Worm (Caenorhabditis elegans) whole organism, dauer: ENCODE data around the gene eat-4.

Source experiments
- unc-62 ChIP-seq: sonication (generic microtip); optimal IDR thresholded peaks from 2 replicates; lab custom pipeline; 2017; ENCODE audit warnings: missing biosample characterization, missing genetic modification reagents, missing genetic modification characterization

The eat-4 gene

DNA sequence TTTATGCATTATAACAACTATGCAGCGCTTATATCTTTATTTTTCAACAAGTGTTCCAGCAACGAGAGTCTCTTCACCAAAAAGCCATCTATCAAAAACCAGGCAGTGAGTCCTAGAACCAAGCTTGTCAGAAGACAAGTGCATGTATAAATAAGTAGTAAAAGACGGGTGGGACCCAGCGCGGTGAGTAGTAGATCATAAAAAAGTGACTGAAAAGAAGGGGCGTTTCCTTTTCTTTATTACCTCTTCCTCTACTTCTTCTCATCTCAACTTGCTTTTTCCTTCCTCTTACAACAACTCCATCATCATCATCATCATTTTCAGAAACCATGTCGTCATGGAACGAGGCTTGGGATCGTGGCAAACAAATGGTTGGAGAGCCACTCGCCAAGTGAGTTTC lies at the start of gene eat-4:
Gene eat-4, plus strand, starts transcription at position 301 of the 400 bp plus-strand sequence.
- TF ChIP-seq unc-62 (GFP tag; lab: Kevin White, UChicago): no peak

DNA sequence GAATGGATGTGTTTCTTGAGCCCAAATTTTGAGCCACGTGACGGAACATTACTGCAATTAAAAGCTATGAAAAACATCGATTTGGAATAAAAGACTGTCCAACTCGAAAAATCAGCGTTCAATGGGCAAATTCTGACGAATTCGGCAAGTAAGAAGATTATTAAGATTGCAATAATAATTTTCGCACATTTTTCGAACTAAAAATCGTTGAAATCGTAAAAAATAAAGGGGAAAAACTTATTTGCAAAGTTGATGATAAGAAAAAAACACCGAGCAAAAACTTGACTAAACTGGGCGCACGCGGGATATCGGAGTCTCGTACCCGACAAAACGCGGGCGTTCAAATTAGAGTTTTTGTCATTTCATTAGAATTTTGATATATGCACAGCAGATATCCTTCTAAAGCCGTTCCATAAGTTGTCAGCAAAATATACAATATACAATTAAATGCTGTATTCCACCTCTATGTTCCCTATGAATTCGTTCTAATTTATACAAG lies 47.3 kb upstream of the eat-4 start, which contains the start of the genes mccc-2 and mrpl-44:
Gene mccc-2, minus strand, starts transcription at position 51 of the 499 bp plus-strand sequence.
Gene mrpl-44, minus strand, starts transcription at position 51 of the 499 bp plus-strand sequence.
- no peak for TF ChIP-seq unc-62 (GFP tag; lab: Kevin White, UChicago)

DNA sequence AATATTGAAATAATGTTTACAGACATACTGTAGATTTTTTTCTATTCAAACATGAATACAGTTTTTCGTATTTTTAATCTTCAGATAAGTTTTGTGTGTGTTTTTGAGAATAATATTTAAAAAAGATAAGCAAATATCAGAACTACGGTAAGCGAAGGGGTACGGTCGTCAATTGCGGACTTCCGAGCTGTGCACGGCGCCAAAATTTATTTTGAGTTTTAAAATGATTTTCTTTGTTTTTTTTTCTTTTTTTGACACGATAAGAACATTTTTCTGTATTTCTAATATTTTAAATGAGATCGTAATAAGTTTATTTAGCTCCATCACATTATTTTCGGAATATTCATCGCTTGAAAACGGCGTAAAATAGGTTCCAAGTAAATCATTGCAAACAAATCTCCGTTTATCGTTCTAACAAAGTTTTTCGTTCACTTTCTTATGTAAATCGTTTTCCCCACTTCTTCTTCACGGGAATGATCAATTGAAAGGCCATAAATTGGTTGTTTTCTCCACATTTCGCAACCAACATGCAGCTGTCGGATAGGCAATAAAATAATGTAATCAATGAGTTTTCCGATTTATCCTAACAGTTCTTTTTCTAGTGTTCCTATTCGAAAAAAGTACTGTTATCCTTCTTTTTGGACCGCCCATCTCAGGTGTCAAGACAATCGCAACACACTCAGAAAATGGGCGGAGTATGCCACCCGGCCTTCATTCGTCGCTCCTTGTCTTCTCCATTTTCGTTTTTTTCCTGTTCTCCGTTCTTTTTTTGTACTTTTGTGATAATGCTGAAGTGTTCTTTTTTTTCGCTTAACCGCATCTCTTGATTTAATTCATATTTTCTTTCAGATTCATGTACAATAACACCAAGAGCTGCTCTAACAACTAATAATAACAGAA lies 45.0 kb upstream of the eat-4 start, which contains the start of gene glp-1:
Gene glp-1, plus strand, starts transcription at position 850 of the 900 bp plus-strand sequence.
- no peak for TF ChIP-seq unc-62 (GFP tag; lab: Kevin White, UChicago)

DNA sequence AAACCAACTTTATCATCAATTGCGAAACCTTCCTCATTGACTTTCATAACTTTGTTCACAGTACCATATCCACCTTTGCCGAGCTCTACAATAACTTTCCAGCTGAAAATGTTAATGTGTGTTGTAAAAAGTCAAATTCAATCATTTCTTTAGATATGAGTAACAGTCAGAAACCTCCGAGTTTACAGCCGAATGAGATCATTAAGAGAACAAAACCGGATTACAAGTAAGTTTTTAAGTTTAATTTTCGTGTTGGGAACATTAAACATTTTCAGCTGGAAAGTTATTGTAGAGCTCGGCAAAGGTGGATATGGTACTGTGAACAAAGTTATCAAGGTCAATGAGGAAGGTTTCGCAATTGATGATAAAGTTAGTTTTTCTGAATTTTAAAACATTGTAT lies 35.5 kb upstream of the eat-4 start, which contains the start of gene ZK507.1:
Gene ZK507.1, minus strand, starts transcription at position 101 of the 400 bp plus-strand sequence.
- no peak for TF ChIP-seq unc-62 (GFP tag; lab: Kevin White, UChicago)

DNA sequence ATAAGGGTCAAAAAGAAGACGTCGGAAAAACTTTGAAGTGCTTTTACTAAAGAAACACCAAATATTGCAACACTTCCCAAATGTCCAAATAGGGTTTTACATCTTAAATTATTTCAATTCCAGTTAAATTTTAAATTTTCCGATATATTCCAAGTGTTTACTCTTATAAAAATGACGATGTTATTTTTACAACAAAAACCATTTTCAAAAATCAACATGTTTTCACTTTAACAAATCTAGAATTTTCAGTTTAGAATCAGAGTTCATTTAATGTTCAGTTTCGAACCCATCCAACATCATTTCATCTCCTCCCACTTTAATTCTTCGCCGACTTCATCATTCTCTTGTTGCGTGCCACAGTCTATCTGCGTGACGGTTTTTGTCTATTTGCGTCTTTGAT lies 33.0 kb upstream of the eat-4 start, which contains the start of gene dos-1:
Gene dos-1, plus strand, starts transcription at position 301 of the 400 bp plus-strand sequence.
- no peak for TF ChIP-seq unc-62 (GFP tag; lab: Kevin White, UChicago)

DNA sequence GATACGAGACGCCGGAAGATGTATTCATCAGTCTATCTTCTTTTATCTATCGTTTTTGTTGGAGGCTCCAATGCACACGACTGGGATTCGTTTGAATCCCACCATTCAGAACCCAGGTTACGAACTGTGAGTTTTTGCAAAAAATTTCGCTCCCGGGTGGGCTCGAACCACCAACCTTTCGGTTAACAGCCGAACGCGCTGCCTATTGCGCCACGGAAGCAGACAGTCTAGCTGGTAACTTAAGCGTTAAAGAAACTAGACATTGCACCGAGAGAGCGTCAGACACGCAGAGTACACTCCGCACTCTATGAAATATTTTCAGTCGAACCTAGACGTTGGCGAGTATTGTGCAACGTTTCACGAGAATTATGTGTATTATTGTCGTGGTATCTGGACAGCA lies 32.6 kb upstream of the eat-4 start:
- no peak for TF ChIP-seq unc-62 (GFP tag; lab: Kevin White, UChicago)

DNA sequence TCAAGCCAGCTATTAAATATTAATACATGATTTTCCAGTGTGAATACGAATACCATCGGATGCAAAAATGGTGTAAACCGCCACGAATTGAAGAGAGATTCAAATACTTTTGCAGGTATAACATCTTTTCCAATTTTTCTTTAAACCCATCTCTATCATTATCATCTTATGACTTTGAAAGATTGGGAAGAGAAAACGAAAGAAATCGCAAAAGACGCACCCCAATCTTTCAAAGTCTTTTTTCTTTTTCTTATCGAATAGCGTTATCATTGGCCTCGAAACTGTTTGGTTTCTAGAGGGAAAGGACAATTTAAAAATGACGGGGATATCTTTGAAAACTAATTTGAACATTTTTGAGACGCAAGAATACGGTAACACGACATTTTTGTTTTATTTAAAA lies 31.0 kb upstream of the eat-4 start:
- TF ChIP-seq unc-62 (GFP tag; lab: Kevin White, UChicago): no peak

DNA sequence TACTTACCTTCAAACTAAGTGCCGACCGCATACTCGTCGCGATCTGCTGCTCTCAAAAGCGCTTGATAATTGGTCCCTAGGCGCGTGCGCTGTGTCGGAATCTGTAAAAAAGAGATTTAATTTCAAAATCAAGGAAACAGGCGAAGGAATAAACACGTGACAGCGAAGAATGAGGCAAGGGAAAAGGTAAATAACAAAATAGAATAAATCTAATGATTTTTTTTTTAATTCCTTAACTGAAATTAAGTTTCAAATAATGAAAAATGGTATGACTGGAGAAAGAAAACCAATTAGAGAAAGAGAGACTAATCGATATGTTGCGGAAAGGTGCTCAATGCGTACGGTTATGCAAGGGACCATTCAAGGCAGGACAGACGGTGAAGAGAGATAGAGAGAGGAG lies 27.5 kb upstream of the eat-4 start, which contains the start of gene cya-1:
Gene cya-1, minus strand, starts transcription at position 101 of the 400 bp plus-strand sequence.
- no peak for TF ChIP-seq unc-62 (GFP tag; lab: Kevin White, UChicago)

DNA sequence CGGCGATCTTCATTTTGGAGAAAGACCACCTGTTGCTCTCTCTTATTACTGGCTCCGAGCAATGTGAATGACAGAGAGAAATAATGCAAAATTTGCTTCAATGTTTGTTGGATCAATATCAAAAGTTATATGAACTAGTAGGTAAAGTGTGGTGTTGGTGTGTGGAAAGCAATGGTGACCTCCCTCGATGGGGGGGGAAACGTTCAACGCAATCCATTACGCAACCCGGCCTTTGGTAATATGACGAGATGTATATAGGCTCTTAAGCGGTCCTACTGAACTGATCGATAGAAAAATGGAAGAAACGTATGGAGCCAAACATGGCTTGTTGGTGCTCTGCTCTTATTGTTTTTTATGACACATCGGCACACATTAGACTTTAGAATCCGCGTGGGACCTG lies 27.0 kb upstream of the eat-4 start:
- TF ChIP-seq unc-62 (GFP tag; lab: Kevin White, UChicago): no peak

DNA sequence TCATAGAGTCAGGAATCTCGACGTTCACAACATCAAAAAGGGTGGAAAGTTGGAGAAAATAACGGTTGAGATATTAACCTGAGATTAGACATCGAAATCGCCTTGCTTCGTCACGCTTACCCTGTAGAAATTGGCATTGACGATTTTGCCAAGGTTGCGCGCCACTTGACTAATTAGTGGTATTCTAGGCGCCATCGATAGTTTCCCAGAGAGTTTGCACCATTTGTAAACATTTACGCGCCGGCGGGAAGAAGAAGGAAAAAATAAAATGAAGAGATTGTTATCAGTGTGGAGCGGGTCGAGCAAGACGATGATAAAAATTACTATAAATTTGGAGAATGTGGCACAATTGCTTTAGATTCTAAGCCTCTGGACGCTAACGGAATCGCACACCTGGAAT lies 26.4 kb upstream of the eat-4 start:
- TF ChIP-seq unc-62 (GFP tag; lab: Kevin White, UChicago): no peak

DNA sequence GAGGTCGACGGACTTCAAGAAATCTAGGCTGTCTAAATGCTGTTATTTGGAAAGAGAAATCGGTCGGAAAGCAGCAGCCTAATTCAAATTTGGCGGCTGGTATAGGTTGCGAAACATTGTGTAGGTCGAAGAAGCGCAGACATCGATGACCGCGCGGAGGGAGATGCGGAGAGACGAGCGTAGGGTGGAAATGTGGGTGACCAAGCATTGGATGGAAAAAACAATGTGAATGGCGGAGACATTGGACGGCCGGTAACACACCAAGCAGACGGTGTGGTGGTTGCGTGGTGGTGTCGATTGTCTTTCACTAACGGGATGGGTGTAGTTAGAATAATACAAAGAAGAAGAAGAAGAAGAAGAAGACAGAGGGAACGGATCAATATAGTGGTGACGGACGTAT lies 24.2 kb upstream of the eat-4 start:
- no peak for TF ChIP-seq unc-62 (GFP tag; lab: Kevin White, UChicago)

DNA sequence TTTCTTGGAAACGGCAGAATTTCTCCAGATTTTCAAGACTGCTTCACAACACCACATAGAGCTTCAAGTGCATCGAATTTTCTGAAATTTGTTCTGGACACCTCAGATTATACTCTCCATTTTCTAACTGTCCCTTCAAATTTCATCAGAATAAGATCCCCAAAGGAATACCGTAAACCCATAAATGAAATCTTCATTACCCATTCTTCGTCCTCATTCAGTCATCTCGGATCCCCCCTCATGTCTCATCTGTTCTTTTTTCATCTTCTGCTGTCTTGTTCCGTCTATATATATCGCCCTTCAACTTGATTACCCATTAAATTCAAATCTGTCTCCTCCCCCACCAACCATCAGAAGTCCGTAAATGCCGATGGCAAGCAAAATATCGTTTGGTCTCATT lies 22.6 kb upstream of the eat-4 start:
- no peak for TF ChIP-seq unc-62 (GFP tag; lab: Kevin White, UChicago)

DNA sequence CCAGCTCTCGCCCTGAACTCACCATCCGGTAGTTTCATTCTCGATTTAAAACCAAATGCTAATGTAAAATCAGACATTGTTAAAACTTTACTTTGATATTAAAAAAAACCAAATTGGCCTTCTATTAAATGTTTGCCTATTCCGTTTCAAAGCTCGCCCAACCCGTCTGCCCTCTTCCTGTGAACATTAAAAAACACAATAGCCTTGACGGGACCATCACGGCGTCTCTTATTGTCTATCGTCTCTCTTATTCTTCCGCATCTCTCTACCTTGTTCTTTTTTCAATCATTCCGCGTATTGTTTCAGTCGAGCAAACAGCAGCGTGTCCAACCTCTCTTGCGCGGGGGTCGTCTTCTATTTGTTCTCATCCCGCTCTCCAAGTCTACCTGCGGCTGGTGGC lies 22.0 kb upstream of the eat-4 start, which contains the start of gene ZK512.1:
Gene ZK512.1, plus strand, starts transcription at position 301 of the 400 bp plus-strand sequence.
- TF ChIP-seq unc-62 (GFP tag; lab: Kevin White, UChicago): no peak

DNA sequence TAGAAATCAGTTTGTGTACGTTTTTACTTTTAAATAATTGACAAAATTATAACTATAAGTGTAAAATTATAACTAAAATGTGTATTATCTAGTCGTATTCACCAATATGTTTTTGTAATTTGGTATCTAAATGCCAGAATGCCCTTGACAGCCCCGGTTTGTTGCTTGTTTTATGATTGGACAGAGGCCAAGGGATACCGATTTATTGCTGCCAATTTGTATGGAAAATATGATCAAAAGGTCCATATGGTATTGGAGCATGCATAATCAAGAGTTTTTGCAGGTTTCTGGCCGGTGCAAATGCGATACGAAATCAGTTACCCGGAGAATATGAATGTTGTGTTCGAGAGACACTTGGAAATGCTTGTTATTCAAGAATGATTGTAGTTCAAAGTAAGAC lies 20.9 kb upstream of the eat-4 start:
- no peak for TF ChIP-seq unc-62 (GFP tag; lab: Kevin White, UChicago)

DNA sequence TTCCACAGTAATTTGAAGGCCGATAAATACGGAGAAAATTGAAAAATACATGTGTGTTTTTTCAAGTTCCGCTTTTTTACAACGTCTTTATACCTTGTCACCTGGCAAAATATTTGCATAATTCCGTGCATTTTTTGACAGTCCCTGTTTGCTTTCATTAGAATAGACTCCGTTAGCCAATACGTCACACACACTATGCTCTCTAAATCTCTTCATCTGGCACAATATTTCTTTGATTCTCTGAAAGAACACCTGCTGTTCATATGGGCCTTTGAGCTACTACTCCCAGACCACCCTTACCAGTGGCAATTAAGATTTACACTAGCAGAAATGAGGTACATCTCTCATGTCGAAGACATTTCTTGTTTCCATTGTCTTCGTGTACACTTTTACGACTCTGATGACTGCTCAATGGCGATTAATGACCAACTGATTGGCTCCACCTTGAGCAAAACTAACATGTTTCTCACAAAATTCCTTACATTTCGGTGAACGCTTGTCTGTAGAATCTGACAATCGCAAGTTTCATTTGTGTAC lies 18.3 kb upstream of the eat-4 start, which contains the start of gene grl-11:
Gene grl-11, minus strand, starts transcription at position 51 of the 537 bp plus-strand sequence.
- TF ChIP-seq unc-62 (GFP tag; lab: Kevin White, UChicago): no peak
